Worm (Caenorhabditis elegans): Measurements from ENCODE around the gene srb-6.

srb-6 gene

DNA sequence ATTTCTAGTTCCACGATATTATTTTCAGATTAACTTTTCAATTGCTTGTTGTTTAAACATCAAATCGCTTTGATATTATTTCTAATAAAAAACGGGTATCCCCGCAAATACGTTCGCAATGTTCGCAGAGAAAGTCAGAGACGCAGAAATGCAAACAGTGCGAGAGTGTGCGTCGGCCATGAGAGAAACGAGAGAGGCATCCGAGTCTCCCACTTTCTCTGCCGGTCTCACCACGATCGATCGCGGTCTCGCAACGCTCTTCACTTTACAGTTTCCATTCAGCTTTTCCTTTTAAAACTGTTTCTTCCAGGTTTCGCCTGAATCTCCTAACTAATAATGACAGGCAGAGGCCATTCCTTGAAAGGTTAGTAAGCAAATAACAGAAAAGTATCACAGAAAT lies 20.4 kb upstream of the srb-6 start, which contains the start of gene F33H1.4 (continued):
- TF ChIP-seq hlh-11 (tag; optimal IDR thresholded peaks at IDR 0.05), result peak; percentile 51
- TF ChIP-seq lin-15B (tag; optimal IDR thresholded peaks at IDR 0.05), result no peak
- TF ChIP-seq ceh-32 (tag; optimal IDR thresholded peaks at IDR 0.05; ENCODE audit: poor library complexity), result no peak
- TF ChIP-seq ceh-44 (GFP tag; IDR thresholded peaks at IDR 0.05), result no peak
- TF ChIP-seq fos-1 (tag; optimal IDR thresholded peaks at IDR 0.05), result no peak
- no peak for TF ChIP-seq ces-1 (GFP tag; optimal IDR thresholded peaks at IDR 0.05)
- TF ChIP-seq gei-8 (GFP tag; optimal IDR thresholded peaks at IDR 0.05), result no peak
- TF ChIP-seq lim-7 (GFP tag; IDR thresholded peaks at IDR 0.05), result no peak
- no peak for TF ChIP-seq zip-11 (GFP tag; IDR thresholded peaks at IDR 0.05)
- TF ChIP-seq hlh-30 (tag; optimal IDR thresholded peaks at IDR 0.05; ENCODE audit: insufficient read depth), result no peak
- TF ChIP-seq aha-1 (tag), result no peak
- peak; percentile 25; the same call in 1 of the 2 replicates for TF ChIP-seq T26A8.4 (GFP tag; IDR thresholded peaks at IDR 0.05)
- TF ChIP-seq duxl-1 (tag; optimal IDR thresholded peaks at IDR 0.05; ENCODE audit: poor library complexity), result peak; percentile 44
- TF ChIP-seq Y5F2A.4 (GFP tag; optimal IDR thresholded peaks at IDR 0.05), result no peak
- TF ChIP-seq lin-29 (GFP tag; IDR thresholded peaks at IDR 0.05), result 0 out of 2 replicates have a peak, but pooled peaks have one; percentile 19
- no peak for TF ChIP-seq sdz-12 (GFP tag; optimal IDR thresholded peaks at IDR 0.05)
- no peak for TF ChIP-seq R02D3.7 (tag; optimal IDR thresholded peaks at IDR 0.05)
- no peak for TF ChIP-seq daf-16 (GFP tag; optimal IDR thresholded peaks at IDR 0.05)
- TF ChIP-seq daf-16 (tag; optimal IDR thresholded peaks at IDR 0.05), result no peak
- no peak for TF ChIP-seq spr-3 (GFP tag; optimal IDR thresholded peaks at IDR 0.05)
- no peak for TF ChIP-seq saeg-2 (GFP tag; IDR thresholded peaks at IDR 0.05)
- TF ChIP-seq rbr-2 (tag; optimal IDR thresholded peaks at IDR 0.05), result peak; percentile 3
- TF ChIP-seq mxl-3 (GFP tag; optimal IDR thresholded peaks at IDR 0.05), result no peak
- TF ChIP-seq daf-8 (GFP tag; IDR thresholded peaks at IDR 0.05), result no peak
- no peak for TF ChIP-seq cey-2 (tag; optimal IDR thresholded peaks at IDR 0.05; ENCODE audit: borderline replicate concordance, insufficient read depth)
- no peak for TF ChIP-seq D1046.2 (GFP tag; IDR thresholded peaks at IDR 0.05)
- TF ChIP-seq daf-19 (GFP tag; conservative IDR thresholded peaks at IDR 0.05), result no peak
- peak; percentile 57 for TF ChIP-seq ama-1 (optimal IDR thresholded peaks at IDR 0.05)
- TF ChIP-seq nhr-102 (tag; optimal IDR thresholded peaks at IDR 0.05), result no peak
- TF ChIP-seq Y105C5A.15 (GFP tag; IDR thresholded peaks at IDR 0.05), result no peak
- peak; percentile 69 for TF ChIP-seq F37D6.2 (tag; optimal IDR thresholded peaks at IDR 0.05)
- TF ChIP-seq daf-12 (tag; optimal IDR thresholded peaks at IDR 0.05), result no peak
- no peak for TF ChIP-seq php-3 (GFP tag; IDR thresholded peaks at IDR 0.05)
- peak; percentile 77 to 96 for TF ChIP-seq lsy-2 (tag; optimal IDR thresholded peaks at IDR 0.05)
- no peak for TF ChIP-seq dve-1 (tag; optimal IDR thresholded peaks at IDR 0.05; ENCODE audit: insufficient read depth)
- no peak for TF ChIP-seq snpc-1.2 (GFP tag; IDR thresholded peaks at IDR 0.05)
- TF ChIP-seq mxl-2 (GFP tag; conservative IDR thresholded peaks at IDR 0.05), result no peak
- peak; percentile 47 for TF ChIP-seq dpl-1 (GFP tag; optimal IDR thresholded peaks at IDR 0.05)
- no peak for TF ChIP-seq ZK546.5 (tag; optimal IDR thresholded peaks at IDR 0.05)
- no peak for TF ChIP-seq F44E2.7 (GFP tag; IDR thresholded peaks at IDR 0.05)
- no peak for TF ChIP-seq tag-97 (GFP tag; IDR thresholded peaks at IDR 0.05)
- peak; percentile 57; the same call in 1 of the 2 replicates for TF ChIP-seq lin-38 (GFP tag; IDR thresholded peaks at IDR 0.05)
- TF ChIP-seq F49E8.2 (tag; optimal IDR thresholded peaks at IDR 0.05; ENCODE audit: borderline replicate concordance), result peak; percentile 8
- TF ChIP-seq Y75B8A.6 (GFP tag; IDR thresholded peaks at IDR 0.05), result no peak
- TF ChIP-seq dmd-9 (GFP tag; IDR thresholded peaks at IDR 0.05), result no peak
- peak; percentile 20 for TF ChIP-seq unc-130 (GFP tag; optimal IDR thresholded peaks at IDR 0.05)
- TF ChIP-seq spr-1 (tag; optimal IDR thresholded peaks at IDR 0.05), result no peak
- no peak for TF ChIP-seq nhr-77 (tag; optimal IDR thresholded peaks at IDR 0.05)
- TF ChIP-seq hif-1 (tag; optimal IDR thresholded peaks at IDR 0.05), result no peak
- TF ChIP-seq lir-3 (tag; optimal IDR thresholded peaks at IDR 0.05), result no peak
- no peak for TF ChIP-seq zip-2 (tag; optimal IDR thresholded peaks at IDR 0.05)
- TF ChIP-seq zfp-2 (tag; optimal IDR thresholded peaks at IDR 0.05), result no peak

All from whole organism, L4 larva.